Worm (Caenorhabditis elegans): ENCODE data around the gene perm-5.

Gene perm-5

DNA sequence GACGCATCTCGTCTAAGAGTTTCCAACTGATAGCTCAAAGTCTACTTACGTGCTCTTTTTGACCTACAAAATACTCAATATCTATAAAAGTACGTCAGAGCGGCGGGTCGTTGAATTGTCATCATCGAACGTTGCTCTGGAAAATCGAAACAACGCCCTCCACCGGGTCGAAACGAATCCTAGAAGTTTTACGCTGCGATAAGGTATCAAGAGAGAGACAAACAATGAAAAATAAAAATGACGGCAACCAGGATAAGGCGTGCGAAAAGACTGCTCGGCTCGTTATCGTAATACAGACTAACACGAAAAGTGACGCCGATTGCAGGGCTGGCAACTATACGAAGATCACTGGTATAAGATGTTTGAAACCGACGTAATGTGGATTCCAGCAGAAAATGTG lies 49.1 kb downstream of the perm-5 start (continued):
- TF ChIP-seq hlh-30 (tag; optimal IDR thresholded peaks at IDR 0.05; ENCODE audit: insufficient read depth) (no peak), daf-19 (GFP tag; conservative IDR thresholded peaks at IDR 0.05) (no peak), ceh-82 (tag; optimal IDR thresholded peaks at IDR 0.05) (no peak), daf-16 (GFP tag; optimal IDR thresholded peaks at IDR 0.05) (no peak), daf-16 (tag; optimal IDR thresholded peaks at IDR 0.05) (peak; percentile 67), snpc-4 (tag; optimal IDR thresholded peaks at IDR 0.05) (no peak), R02D3.7 (tag; optimal IDR thresholded peaks at IDR 0.05) (no peak), tra-1 (GFP tag; IDR thresholded peaks at IDR 0.05) (no peak), nhr-6 (tag; optimal IDR thresholded peaks at IDR 0.05) (no peak), attf-4 (tag; optimal IDR thresholded peaks at IDR 0.05) (no peak), lin-13 (GFP tag; optimal IDR thresholded peaks at IDR 0.05) (no peak), nhr-25 (tag; optimal IDR thresholded peaks at IDR 0.05; ENCODE audit: borderline replicate concordance, insufficient read depth) (no peak), spr-3 (GFP tag; optimal IDR thresholded peaks at IDR 0.05) (no peak), nhr-237 (tag; optimal IDR thresholded peaks at IDR 0.05) (no peak), skn-1 (tag; optimal IDR thresholded peaks at IDR 0.05) (no peak), rbr-2 (tag; optimal IDR thresholded peaks at IDR 0.05) (no peak), nhr-42 (GFP tag; IDR thresholded peaks at IDR 0.05) (no peak), nhr-11 (tag; optimal IDR thresholded peaks at IDR 0.05) (no peak), nhr-28 (tag; optimal IDR thresholded peaks at IDR 0.05) (peak; percentile 11), madf-9 (GFP tag; conservative IDR thresholded peaks at IDR 0.05) (no peak), jun-1 (tag; optimal IDR thresholded peaks at IDR 0.05) (no peak), lin-1 (GFP tag; IDR thresholded peaks at IDR 0.05) (0 out of 2 replicates have a peak, but pooled peaks have one; percentile 39), hlh-11 (tag; optimal IDR thresholded peaks at IDR 0.05) (peak; percentile 78), F44E2.7 (GFP tag; IDR thresholded peaks at IDR 0.05) (no peak), lin-29 (GFP tag; IDR thresholded peaks at IDR 0.05) (no peak)

DNA sequence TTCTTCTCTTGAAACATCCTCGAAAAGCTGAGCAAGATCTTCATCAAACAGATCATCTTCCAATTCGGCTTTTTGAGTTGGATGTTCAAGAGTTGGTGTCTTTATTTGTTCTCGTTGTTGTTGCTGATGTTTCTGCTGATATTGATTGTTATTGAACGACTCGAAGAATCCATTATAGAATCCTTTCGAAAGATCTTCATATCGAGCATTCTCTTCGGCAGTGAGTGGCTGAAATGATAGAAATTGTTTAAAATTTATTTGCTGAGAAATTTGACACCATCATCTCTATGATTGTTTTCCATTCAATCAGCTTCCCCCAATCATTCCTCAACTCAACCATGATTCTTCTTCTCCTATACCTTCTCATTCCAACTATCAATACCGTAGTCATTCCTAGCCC lies 49.6 kb downstream of the perm-5 start, which contains the start of gene clec-178:
Gene clec-178, plus strand, starts transcription at position 301 of the 400 bp plus-strand sequence.
- TF ChIP-seq aha-1 (tag) = peak; percentile 63
- TF ChIP-seq tra-1 (GFP tag; IDR thresholded peaks at IDR 0.05) = no peak

DNA sequence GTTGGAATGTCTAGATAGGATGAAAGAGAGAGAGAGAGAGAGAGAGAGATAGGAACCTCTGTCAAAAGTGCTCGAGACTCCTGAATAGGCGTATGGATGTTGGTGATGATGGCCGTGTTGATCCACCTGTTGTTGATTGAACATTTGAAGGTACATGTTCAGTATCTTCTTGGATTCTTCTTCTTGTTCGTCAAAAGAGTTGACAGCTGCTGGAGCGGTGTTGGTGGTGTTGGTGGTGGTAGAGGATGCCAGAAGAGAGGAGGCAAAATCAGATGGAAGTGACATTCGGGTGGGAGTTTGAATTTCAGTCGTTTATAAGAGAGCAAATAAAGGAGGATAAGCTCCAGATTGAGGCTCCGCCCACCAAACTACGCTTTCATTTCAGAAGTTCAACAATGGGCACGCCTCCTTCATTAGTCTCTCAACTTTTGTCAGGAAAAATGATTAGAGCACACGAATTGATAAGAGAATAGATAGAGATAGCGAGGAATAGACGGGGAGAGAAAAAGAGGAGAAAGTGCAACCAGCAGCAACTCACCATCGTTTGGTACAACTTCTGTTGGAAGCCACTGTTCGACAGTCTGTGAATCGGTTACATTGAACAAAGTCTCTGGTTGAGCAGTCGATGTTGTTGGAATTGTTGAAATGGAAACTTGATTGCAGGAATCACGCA lies 50.3 kb downstream of the perm-5 start:
- TF ChIP-seq tag-97 (GFP tag; IDR thresholded peaks at IDR 0.05) (no peak), dpl-1 (GFP tag; optimal IDR thresholded peaks at IDR 0.05) (no peak), aha-1 (tag) (peak; percentile 78), dve-1 (tag; optimal IDR thresholded peaks at IDR 0.05; ENCODE audit: insufficient read depth) (peak; percentile 30), dmd-9 (GFP tag; IDR thresholded peaks at IDR 0.05) (no peak), dmd-6 (GFP tag; IDR thresholded peaks at IDR 0.05) (peak; percentile 35), ctbp-1 (GFP tag; IDR thresholded peaks at IDR 0.05) (no peak), saeg-2 (GFP tag; IDR thresholded peaks at IDR 0.05) (no peak), ceh-44 (GFP tag; IDR thresholded peaks at IDR 0.05) (no peak), zfp-3 (GFP tag; conservative IDR thresholded peaks at IDR 0.05) (0 out of 2 replicates have a peak, but pooled peaks have one; percentile 50), snpc-1.2 (GFP tag; IDR thresholded peaks at IDR 0.05) (peak; percentile 39; the same call in 1 of the 2 replicates)

DNA sequence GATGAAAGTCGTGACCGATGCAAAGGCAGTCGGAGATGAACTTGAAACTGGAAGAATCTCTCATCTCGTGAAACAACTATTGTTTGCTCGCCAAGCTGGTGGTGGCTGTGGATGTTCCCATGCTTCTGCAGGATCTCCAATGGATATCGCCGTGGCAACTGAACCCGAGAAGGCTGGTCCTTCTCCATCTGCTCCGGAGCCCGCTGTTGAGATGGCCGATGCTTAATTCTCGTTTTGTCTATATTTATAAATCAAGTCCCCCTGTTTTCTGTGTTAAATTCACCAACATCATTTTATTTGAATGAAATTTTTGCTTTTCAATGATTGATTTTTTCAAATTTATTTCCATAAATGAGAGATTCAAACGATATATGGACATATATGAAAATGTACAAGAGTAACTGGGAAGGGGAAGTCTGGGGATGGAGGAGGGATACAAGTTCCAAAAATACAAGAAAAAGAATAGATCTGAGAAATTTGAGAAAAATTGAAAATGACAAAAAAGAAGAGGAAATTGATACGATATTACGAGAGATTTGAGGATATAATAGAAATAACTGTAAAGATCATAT lies 52.4 kb downstream of the perm-5 start:
- no peak for TF ChIP-seq Y5F2A.4 (GFP tag; optimal IDR thresholded peaks at IDR 0.05)
- 0 out of 4 replicates have a peak, but pooled peaks of 1 of the 2 experiments have one; percentile 18 for TF ChIP-seq madf-5 (GFP tag; IDR thresholded peaks at IDR 0.05)
- TF ChIP-seq T20F7.1 (GFP tag; optimal IDR thresholded peaks at IDR 0.05) = peak; percentile 60
- no peak for TF ChIP-seq zip-2 (tag; optimal IDR thresholded peaks at IDR 0.05)
- TF ChIP-seq T26A8.4 (GFP tag; IDR thresholded peaks at IDR 0.05) = peak; percentile 39; the same call in 1 of the 2 replicates
- TF ChIP-seq nhr-237 (tag; optimal IDR thresholded peaks at IDR 0.05) = no peak
- TF ChIP-seq daf-16 (GFP tag; optimal IDR thresholded peaks at IDR 0.05) = no peak
- TF ChIP-seq daf-16 (tag; optimal IDR thresholded peaks at IDR 0.05) = peak; percentile 16
- TF ChIP-seq mdt-29 (GFP tag; IDR thresholded peaks at IDR 0.05) = no peak
- peak; percentile 29 for TF ChIP-seq dve-1 (tag; optimal IDR thresholded peaks at IDR 0.05; ENCODE audit: insufficient read depth)
- TF ChIP-seq mep-1 (tag; optimal IDR thresholded peaks at IDR 0.05) = peak; percentile 14
- TF ChIP-seq ctbp-1 (GFP tag; IDR thresholded peaks at IDR 0.05) = peak; percentile 25; the same call in 1 of the 2 replicates
- TF ChIP-seq aly-2 (tag; optimal IDR thresholded peaks at IDR 0.05) = no peak
- TF ChIP-seq ceh-20 (GFP tag; IDR thresholded peaks at IDR 0.05) = peak; percentile 55
- no peak for TF ChIP-seq hlh-11 (tag; optimal IDR thresholded peaks at IDR 0.05)
- TF ChIP-seq ztf-7 (tag; optimal IDR thresholded peaks at IDR 0.05) = no peak
